Worm (Caenorhabditis elegans): ENCODE measurements around the gene F36H5.18.

DNA sequence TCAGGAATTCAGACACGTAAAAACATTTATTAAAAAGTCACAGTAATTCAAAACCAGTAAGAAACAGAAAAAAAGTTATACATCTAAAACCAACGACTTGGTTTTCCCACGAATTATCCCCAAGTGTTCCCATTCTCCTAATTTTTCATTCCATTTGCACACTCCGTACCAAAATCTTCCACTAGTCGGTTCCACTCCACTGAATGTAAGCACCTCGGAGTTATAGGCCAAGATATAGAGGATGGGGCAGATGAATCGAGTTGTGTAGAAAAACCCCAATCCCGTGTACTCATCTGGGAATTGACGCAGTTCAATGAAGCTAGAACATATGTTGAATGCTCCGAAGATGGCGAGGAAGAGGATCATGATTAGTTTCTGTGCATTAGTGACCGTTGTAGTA lies 27.5 kb downstream of the F36H5.18 start:
- TF ChIP-seq pqm-1 (tag; optimal IDR thresholded peaks at IDR 0.05) (no peak), tbx-2 (tag; optimal IDR thresholded peaks at IDR 0.05) (no peak), lin-15B (tag; optimal IDR thresholded peaks at IDR 0.05) (no peak), nhr-67 (tag; optimal IDR thresholded peaks at IDR 0.05) (no peak), ceh-82 (tag; optimal IDR thresholded peaks at IDR 0.05) (no peak), ceh-9 (tag; optimal IDR thresholded peaks at IDR 0.05) (no peak), zag-1 (tag; optimal IDR thresholded peaks at IDR 0.05) (no peak), unc-62 (GFP tag; optimal IDR thresholded peaks at IDR 0.05) (no peak), jun-1 (tag; optimal IDR thresholded peaks at IDR 0.05) (no peak)
